Worm (Caenorhabditis elegans) whole organism, L4/young adult: ENCODE results near the gene fbxb-30.
"Not testable (repeated sequence)": the region's sequence is repeated elsewhere in the genome, so short reads cannot be mapped to it uniquely, and the experiment has no call there.

Source experiments
- W03F9.2 ChIP-seq: fragments of 150-350 bp; optimal IDR thresholded peaks from 2 replicates; lab custom pipeline; 2014; ENCODE audit warnings: missing biosample characterization, missing genetic modification characterization
- dao-5 ChIP-seq: sonication (generic microtip); optimal IDR thresholded peaks from 2 replicates; lab custom pipeline; 2016; ENCODE audit warnings: missing genotype, missing genetic modification characterization, moderate library complexity, missing compliant biosample characterization
- him-1 ChIP-seq: sonication (generic microtip); optimal IDR thresholded peaks from 2 replicates; lab custom pipeline; 2016; ENCODE audit warnings: missing genotype, missing genetic modification reagents, missing genetic modification characterization, missing compliant biosample characterization

- TF ChIP-seq dao-5, him-1, W03F9.2 (tag; lab: Kevin White, UChicago): not testable (repeated sequence)
Observed at ce11 chrII:1024684-1025083, 23.4 kb upstream of the fbxb-30 start, which contains the start of gene btb-11.
